Worm (Caenorhabditis elegans) whole organism, dauer: ENCODE results near the gene Y54G11A.2.

ENCODE experiments used
- unc-62 ChIP-seq: sonication (generic microtip); optimal IDR thresholded peaks from 2 replicates; lab custom pipeline; 2017; ENCODE audit warnings: missing biosample characterization, missing genetic modification reagents, missing genetic modification characterization

The Y54G11A.2 gene

DNA sequence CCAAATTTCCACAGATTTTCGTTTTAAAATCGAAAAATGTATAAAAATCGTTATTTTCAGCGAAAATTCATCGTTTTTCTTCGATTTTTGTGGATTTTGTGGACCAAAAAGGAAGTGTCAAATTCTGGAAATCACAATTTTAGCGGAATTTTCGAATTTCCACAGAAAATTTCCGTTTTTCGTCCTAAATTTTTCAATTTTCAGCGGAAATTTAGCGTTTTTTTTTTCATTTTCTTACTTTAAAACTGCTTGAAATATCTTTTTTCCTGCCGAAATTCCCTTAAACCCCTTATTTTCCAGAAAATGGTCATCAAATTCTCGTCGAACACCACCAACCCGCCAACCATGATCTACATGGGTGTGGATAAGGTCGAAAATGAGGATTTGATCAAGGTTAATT lies at the start of gene Y54G11A.2:
TSS of gene Y54G11A.2 (plus strand) at position 301 of the 400 bp plus-strand sequence.
- no peak for TF ChIP-seq unc-62

DNA sequence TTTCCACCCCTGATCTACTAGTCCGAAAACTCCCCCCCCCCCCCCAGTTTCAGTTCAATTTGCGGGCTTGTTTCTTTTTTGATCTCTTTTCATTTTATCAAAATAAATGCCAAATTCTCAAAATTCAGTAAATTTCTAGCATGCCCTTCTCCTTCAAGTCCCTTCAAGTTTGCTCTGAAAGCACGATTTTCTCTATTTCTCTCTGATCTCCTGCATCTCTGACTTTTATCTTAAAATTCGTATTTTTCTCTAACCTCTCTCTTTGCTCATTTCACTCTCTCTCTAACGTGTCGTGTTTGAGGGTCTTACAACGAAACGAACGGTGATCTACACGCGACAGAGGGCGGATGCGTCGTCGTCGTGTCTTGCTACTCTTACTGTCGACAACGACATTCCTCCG lies 46.8 kb upstream of the Y54G11A.2 start, which contains the start of gene ace-3:
TSS of gene ace-3 (plus strand) at position 301 of the 400 bp plus-strand sequence.
- no peak for TF ChIP-seq unc-62

DNA sequence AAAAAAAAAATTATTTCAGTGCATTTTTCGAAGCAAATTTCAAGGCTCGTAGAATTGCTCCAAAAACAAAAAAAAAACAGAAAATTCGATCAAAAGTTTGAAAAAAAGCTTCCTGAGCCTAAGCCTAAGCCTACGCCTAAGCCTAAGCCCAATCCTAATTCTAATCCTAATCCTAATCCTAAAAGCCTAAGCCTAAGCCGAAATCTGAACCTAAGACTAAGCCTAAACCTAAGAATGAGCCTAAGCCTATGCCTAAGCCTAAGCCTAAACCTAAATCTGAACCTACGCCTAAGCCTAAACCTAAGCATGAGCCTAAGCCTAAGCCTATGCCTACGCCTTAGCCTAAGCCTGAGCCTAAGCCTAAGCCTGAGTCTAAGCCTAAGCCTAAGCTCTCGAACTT lies 45.9 kb upstream of the Y54G11A.2 start:
- TF ChIP-seq unc-62, result no peak

DNA sequence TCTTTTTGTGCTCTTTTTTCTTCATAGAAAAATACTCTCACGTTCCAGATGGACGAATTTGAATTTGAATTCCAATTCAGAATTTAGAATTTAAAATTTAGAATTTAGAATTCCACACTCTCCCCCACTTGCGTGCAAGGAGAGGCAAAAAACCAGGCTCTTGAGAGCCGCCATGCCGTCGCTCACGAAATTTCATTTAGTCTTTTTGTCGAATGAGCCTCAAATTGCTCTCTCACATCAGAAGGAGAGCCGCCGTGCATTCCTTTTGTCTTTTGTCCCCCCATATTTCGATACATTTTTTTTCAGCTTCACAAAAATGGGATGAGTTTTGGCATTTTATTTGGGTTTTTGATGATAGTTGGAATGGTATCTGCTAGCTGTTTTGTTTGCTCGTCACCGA lies 41.0 kb upstream of the Y54G11A.2 start, which contains the start of gene hot-7:
TSS of gene hot-7 (plus strand) at position 301 of the 400 bp plus-strand sequence.
- TF ChIP-seq unc-62, result no peak

DNA sequence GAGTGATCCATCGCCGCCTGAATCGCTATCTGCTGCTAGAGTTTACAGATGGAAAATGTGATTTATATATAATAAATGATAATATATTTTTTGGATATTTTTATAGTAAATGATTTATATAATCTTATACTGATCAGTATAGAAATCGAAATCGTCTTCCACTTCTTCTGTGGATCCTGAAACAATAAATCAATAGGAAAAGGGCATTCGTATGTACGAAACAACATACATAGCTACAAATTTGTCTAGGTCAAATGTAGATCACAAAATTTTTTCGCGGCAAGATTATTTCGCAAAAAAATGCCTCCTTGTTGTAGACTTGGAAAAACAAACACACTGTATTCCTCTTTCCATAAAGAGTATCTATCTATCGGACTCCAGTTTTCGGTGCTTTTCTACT lies 38.0 kb upstream of the Y54G11A.2 start, which contains the start of gene Y48B6A.10:
TSS of gene Y48B6A.10 (plus strand) at position 301 of the 400 bp plus-strand sequence.
- TF ChIP-seq unc-62, result no peak

DNA sequence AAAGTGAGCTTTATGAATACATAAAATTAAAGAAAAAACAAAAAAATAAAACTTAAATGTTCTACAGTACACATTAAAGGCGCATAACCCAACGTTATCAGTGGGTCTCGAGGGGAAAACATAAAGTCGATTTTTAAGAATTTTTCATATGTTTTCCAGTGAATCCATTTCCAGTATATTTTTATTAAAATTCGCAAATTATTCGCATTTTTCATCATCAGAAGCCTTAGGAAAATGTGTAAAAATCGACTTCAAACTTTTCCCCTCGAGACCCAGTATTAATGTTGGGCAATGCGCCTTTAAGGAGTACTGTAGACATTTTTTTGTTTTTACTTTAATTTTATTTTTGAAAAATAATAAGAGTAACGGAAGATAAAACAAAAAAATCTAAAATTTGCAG lies 34.0 kb upstream of the Y54G11A.2 start:
- TF ChIP-seq unc-62, result no peak

DNA sequence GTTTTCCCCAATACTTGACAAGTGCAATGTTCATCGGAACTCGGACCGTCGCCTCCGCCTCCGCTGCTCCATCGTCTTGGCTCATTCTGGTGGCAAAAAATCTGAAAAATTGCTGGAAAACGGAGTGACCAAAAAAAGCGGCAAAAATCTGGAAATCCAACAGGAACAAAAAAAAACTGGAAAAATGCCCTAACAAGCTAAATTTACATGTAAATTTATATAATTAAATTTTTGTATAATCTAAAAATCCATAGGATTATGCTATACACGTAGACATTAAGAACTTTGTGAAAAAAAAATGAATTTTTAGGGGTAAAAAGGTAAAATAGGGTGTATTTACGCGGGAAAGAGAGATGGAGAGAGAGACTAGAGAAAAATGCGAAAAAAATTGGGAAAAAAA lies 26.0 kb upstream of the Y54G11A.2 start, which contains the start of gene Y48B6A.13:
TSS of gene Y48B6A.13 (minus strand) at position 101 of the 400 bp plus-strand sequence.
- no peak for TF ChIP-seq unc-62

DNA sequence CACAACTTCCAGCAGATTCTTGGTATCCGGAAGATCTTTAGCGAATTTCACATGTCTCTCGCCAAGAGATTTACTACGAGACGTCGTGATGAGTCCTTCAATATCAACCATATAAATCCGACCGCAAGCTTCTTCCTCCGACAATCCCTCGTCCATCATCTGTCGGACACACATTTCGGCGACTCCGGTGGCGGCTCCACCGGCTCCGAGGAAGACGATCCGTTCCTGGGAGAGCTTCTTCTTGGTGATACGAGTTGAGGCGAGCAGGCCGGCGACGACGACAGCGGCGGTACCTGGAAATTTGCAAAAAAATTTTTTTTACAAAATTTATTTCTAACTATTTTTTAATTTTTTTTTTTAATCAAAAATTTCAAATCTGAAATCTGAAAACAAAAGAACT lies 22.1 kb upstream of the Y54G11A.2 start:
- TF ChIP-seq unc-62, result no peak

DNA sequence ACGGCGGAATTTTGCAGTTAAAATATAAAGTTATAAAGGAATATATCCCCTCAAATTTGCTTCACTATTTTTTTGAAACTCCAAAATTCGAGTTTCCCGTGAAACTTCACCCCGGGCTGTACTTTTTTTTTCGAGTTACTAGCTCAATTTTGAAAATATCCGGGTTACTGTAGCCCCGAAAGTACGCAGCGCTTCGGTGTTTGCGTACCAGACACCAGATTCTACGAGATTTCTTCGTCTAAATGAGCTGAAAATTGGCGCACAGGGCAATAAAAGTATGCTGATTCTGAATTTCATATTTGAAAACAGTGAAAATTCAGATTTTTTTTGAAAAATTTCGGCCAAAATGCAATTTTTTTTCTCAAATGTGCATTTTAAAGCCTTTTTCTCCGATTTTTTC lies 21.2 kb upstream of the Y54G11A.2 start:
- TF ChIP-seq unc-62, result no peak

DNA sequence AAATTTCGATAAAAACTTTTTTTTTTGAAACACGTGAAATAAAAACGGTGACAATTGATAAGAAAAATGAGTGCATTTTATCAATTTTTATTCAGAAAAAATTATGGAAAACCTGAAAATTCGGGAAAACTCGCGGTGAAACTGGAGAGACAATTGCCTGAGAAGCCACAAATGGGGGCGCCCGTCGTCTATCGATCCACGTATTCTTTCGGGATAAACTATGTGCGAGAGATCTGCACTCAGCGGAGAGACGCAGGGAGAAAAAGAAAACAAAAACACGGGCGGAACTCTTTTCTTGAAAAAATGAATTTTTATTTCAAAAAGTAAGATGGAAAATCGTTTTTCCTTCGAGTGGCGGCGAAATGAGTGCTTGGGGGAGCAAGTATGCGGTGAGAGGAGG lies 18.3 kb upstream of the Y54G11A.2 start, which contains the start of gene men-1:
TSS of gene men-1 (minus strand) at position 242 of the 400 bp plus-strand sequence.
- TF ChIP-seq unc-62, result no peak

DNA sequence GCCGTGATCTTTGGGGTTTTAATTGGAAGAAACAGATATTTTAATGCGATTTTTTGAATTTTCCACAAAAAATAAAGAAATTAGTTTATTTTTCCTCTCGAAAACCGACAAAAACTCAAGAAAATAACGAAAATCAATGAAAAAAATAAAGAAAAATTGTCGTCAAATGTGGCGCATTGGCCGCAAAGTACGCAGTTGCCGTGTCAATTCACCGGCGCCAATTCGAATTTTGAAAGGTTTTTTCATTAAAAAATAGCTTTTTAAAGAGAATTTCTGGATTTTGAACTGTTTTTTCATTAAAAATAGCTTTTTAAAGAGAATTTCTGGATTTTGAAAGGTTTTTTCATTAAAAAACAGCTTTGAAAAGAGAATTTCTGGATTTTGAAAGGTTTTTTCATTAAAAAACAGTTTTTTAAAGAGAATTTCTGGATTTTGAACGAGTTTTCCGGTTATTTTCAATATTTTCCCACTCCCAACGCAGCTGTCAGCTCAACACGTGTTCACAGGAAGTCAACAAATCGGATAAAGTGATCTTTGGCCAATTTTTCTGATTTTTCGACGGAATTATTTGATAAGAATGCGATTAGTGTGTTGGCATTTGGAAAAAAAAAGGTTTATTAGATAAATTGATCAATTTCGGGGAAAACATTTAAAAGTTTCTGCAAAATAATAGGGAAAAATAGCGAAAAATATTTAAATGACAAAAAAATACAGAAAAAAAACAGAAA lies 17.6 kb upstream of the Y54G11A.2 start:
- no peak for TF ChIP-seq unc-62

DNA sequence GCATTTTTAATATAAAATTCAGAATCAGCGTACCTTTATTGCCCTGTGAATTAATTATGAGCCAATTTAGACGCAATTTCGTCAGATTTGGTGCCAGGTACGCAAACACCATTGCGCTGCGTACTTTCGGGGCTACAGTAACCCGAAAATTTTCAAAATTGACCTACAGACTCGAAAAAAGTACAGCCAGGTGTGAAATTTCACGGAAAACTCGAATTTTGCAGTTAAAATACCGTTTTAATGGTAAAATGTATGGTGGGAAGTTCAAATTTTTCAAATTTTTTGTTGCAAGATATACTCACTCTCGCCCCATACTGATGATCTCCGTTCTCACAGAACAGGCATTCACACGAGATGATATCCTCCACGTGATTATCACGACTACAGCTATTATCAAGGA lies 15.6 kb upstream of the Y54G11A.2 start:
- TF ChIP-seq unc-62, result no peak

DNA sequence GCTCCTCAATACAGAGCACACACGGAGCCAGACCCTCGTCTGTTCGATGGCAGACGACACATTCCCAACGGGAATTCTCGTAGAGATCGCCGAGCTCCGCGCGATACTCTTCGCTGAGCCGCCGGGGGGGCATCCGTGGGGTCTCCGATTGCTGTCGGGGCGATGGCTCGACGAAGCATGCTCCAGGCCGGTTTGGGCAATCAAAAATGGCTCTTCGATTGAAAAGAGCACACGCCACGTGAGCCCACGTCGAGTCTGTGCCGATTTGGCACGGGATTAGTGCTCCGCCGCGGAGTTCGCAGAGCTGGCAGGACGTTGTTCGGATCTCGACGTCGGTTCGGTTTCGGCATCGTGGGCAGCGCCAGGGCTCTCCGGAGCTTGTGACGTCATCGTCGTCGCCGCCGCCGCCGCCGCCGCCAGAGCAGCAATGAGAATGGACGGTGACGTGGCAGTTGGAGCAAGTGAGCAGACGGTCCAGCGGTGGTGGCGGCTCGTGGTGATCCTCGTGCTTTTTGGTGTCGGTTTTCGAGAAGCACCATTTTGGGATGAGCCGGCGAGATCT lies 14.8 kb upstream of the Y54G11A.2 start:
- TF ChIP-seq unc-62, result no peak

DNA sequence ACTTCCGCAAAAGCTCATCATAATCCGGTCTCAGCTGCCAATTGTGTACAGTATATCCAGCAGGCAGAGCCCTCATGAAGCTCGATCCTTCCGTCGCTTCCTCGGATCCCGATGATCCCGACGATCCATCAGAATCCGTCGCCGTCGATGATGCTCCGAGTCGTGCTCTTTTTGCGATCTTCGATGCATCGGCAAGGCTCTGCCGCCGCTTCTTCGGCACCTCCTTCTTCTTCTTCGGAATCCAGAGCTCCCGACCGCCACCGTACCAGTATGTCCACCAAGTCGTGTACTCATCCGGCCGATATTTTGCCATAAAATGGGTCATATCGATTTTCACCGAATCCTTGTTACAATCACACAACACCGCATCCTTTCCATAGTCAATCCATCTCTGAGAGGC lies 12.2 kb upstream of the Y54G11A.2 start:
- no peak for TF ChIP-seq unc-62

DNA sequence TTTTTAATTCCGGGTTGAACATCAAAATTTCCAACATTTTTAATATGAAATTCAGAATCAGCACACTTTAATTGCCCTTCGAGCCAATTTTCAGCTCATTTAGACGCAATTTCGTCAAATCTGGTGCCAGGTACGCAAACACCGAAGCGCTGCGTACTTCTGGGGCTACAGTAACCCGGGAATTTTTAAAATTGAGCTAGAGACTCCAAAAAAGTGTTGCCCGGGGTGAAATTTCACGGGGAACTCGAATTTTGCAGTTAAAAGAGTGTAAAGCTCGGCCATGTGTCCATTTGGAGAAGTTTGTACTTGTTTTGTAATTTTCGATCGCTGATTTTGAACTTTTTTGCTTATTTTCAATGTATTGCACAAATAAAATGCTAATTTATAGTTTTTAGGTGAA lies 9.9 kb upstream of the Y54G11A.2 start:
- no peak for TF ChIP-seq unc-62

DNA sequence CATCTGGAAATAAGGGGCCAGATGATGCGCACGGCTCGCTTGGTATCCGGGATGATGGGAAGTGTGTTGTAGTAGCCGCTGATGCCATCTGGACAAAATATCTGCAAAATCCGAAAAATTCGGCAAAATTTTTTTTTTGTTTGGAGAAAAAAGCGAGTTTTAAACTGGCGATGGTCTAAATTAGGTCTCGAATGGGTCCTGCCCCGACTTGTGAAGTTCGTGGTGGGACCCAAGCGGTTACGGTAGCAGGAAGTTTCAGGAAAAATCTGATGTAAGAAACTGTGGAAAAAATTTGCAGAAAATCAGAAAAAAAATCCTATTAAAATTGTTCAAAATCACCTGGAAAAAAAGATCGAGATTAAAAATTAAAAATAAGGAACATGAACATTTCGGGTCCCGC lies 8.7 kb upstream of the Y54G11A.2 start, which contains the start of gene jmjd-2:
TSS of gene jmjd-2 (minus strand) at position 101 of the 400 bp plus-strand sequence.
- TF ChIP-seq unc-62, result no peak

DNA sequence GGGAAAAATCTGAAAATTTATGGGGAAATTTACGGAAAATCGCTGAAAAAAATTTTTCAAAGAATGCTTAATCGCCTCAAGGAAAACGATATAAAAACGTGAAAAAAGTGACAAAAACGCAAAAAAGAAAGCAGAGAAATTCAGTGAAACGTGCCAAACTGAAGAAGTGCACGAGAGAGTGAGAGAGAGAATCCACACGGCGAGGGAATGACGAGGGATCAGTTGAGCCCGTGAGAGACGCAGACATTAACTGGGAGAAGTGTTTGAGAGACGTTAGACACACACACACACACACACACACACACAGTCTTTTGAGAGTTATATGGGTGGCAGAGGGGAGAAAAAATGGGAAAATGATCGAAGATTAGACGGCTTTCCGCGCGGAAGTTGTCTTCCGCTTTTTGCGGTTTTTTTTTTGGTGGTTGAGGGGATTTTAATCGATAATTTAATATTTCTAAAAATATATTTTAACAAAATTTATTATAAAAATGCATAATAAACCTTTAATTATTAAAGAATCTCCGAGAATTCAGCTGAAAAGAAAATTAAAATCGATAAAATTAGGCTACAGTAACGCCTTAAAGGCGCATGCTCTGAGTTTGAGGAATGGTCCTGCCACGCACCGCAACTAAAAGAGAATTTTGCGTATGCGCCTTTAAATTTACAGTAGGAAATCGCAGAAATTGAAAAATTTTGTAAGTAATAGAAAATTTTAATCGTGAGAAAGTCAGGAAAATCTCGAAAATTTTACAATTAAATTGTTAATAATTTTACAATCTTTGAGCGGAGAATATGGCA lies 7.5 kb upstream of the Y54G11A.2 start:
- no peak for TF ChIP-seq unc-62
